Fruit fly (Drosophila melanogaster) whole organism, prepupa: ENCODE results near the gene CG14137.

Experiments used
- CG10631 ChIP-seq: fragments of 200-800 bp; sonication (Bioruptor generic); optimal IDR thresholded peaks from 2 replicates; lab custom pipeline; 2016; ENCODE audit warnings: missing biosample characterization, missing genetic modification characterization
- CG11294 ChIP-seq: fragments of 200-800 bp; sonication (Bioruptor generic); IDR thresholded peaks from 2 replicates; pipeline ENCODE4 v1.3.6; 2022; ENCODE audit warnings: missing biosample characterization, missing genetic modification characterization
- CG11762 ChIP-seq: fragments of 200-800 bp; sonication (Bioruptor generic); optimal IDR thresholded peaks from 3 replicates; lab custom pipeline; 2016; ENCODE audit warnings: missing biosample characterization, missing genetic modification characterization; ENCODE audit not compliant: insufficient read depth
- CG11902 ChIP-seq: fragments of 200-800 bp; sonication (Bioruptor generic); optimal IDR thresholded peaks from 3 replicates; lab custom pipeline; 2016; ENCODE audit warnings: missing biosample characterization, missing genetic modification characterization
- CG1621 ChIP-seq: fragments of 200-800 bp; sonication (Bioruptor generic); optimal IDR thresholded peaks from 3 replicates; lab custom pipeline; 2018; ENCODE audit warnings: missing biosample characterization, mild to moderate bottlenecking, missing genetic modification characterization
- CG16779 ChIP-seq: fragments of 200-800 bp; sonication (Bioruptor generic); optimal IDR thresholded peaks from 3 replicates; lab custom pipeline; 2017; ENCODE audit warnings: missing biosample characterization, mild to moderate bottlenecking, missing genetic modification characterization
- CG3032 ChIP-seq: fragments of 200-800 bp; optimal IDR thresholded peaks from 2 replicates; lab custom pipeline; 2019; ENCODE audit warnings: missing biosample characterization, mild to moderate bottlenecking, missing genetic modification characterization, moderate library complexity
- CG32006 ChIP-seq: fragments of 200-800 bp; sonication (Bioruptor generic); optimal IDR thresholded peaks from 3 replicates; lab custom pipeline; 2017; ENCODE audit warnings: missing biosample characterization, mild to moderate bottlenecking, missing genetic modification characterization
- CG3919 ChIP-seq: fragments of 200-800 bp; sonication (Bioruptor generic); optimal IDR thresholded peaks from 3 replicates; lab custom pipeline; 2016; ENCODE audit warnings: missing biosample characterization, missing genetic modification characterization
- CG4318 ChIP-seq: fragments of 200-800 bp; sonication (Bioruptor generic); optimal IDR thresholded peaks from 3 replicates; lab custom pipeline; 2017; ENCODE audit warnings: missing biosample characterization, mild to moderate bottlenecking, missing genetic modification characterization
- CG6163 ChIP-seq: fragments of 200-800 bp; sonication (Bioruptor generic); IDR thresholded peaks from 3 replicates; pipeline ENCODE4 v1.3.6; 2022; ENCODE audit warnings: missing biosample characterization, missing genetic modification characterization
- CG6276 ChIP-seq: fragments of 200-800 bp; sonication (Bioruptor generic); optimal IDR thresholded peaks from 2 replicates; lab custom pipeline; 2017; ENCODE audit warnings: missing biosample characterization, mild to moderate bottlenecking, missing genetic modification characterization
- CG6854 ChIP-seq: fragments of 200-800 bp; sonication (Bioruptor generic); optimal IDR thresholded peaks from 2 replicates; lab custom pipeline; 2017; ENCODE audit warnings: missing biosample characterization, mild to moderate bottlenecking, missing genetic modification characterization
- CG7368 ChIP-seq: fragments of 200-800 bp; sonication (Bioruptor generic); optimal IDR thresholded peaks from 3 replicates; lab custom pipeline; 2016; ENCODE audit warnings: missing biosample characterization, missing genetic modification characterization
- CG8119 ChIP-seq: fragments of 200-800 bp; sonication (Bioruptor generic); IDR thresholded peaks from 3 replicates; pipeline ENCODE4 v1.3.6; 2022; ENCODE audit warnings: missing biosample characterization, missing genetic modification characterization
- CG8319 ChIP-seq: fragments of 200-800 bp; sonication (Bioruptor generic); optimal IDR thresholded peaks from 3 replicates; lab custom pipeline; 2016; ENCODE audit warnings: missing biosample characterization, missing genetic modification characterization
- CG8632 ChIP-seq: fragments of 200-800 bp; sonication (Bioruptor generic); optimal IDR thresholded peaks from 3 replicates; lab custom pipeline; 2016; ENCODE audit warnings: missing biosample characterization, missing genetic modification characterization
- CG9139 ChIP-seq: fragments of 200-800 bp; sonication (Bioruptor generic); optimal IDR thresholded peaks from 3 replicates; lab custom pipeline; 2017; ENCODE audit warnings: missing biosample characterization, mild to moderate bottlenecking, missing genetic modification characterization
- Eip75B ChIP-seq: fragments of 200-800 bp; sonication (Bioruptor generic); optimal IDR thresholded peaks from 3 replicates; lab custom pipeline; 2016; ENCODE audit warnings: missing biosample characterization, missing genetic modification characterization
- Eip78C ChIP-seq: fragments of 200-800 bp; sonication (Bioruptor generic); peaks from one replicate; lab custom pipeline; 2016; ENCODE audit warnings: missing biosample characterization, missing genetic modification characterization
- Eip93F ChIP-seq: fragments of 200-800 bp; sonication (Bioruptor generic); optimal IDR thresholded peaks from 2 replicates; lab custom pipeline; 2016; ENCODE audit warnings: missing biosample characterization, mild to moderate bottlenecking, missing genetic modification characterization
- Ets21C ChIP-seq: fragments of 200-800 bp; sonication (Bioruptor generic); optimal IDR thresholded peaks from 3 replicates; lab custom pipeline; 2016; ENCODE audit warnings: missing biosample characterization, missing genetic modification characterization
- Ets96B ChIP-seq: fragments of 200-800 bp; optimal IDR thresholded peaks from 2 replicates; lab custom pipeline; 2019; ENCODE audit warnings: missing biosample characterization, mild to moderate bottlenecking, missing genetic modification characterization, moderate library complexity
- Gug ChIP-seq: fragments of 200-800 bp; sonication (Bioruptor generic); IDR thresholded peaks from 2 replicates; pipeline ENCODE4 v1.3.6; 2022; ENCODE audit warnings: missing biosample characterization, missing genetic modification characterization
- Hr38 ChIP-seq: sonication (Bioruptor generic); optimal IDR thresholded peaks from 2 replicates; lab custom pipeline; 2016; ENCODE audit warnings: missing biosample characterization, missing genetic modification characterization
- Hr39 ChIP-seq: fragments of 200-800 bp; sonication (Bioruptor generic); optimal IDR thresholded peaks from 2 replicates; lab custom pipeline; 2016; ENCODE audit warnings: missing biosample characterization, missing genetic modification characterization
- Hr4 ChIP-seq: fragments of 200-800 bp; sonication (Bioruptor generic); optimal IDR thresholded peaks from 3 replicates; lab custom pipeline; 2016; ENCODE audit warnings: missing biosample characterization, missing genetic modification characterization
- Lpt ChIP-seq: fragments of 200-800 bp; sonication (Bioruptor generic); optimal IDR thresholded peaks from 3 replicates; lab custom pipeline; 2016; ENCODE audit warnings: missing biosample characterization, missing genetic modification characterization
- Met ChIP-seq: fragments of 200-800 bp; sonication (Bioruptor generic); optimal IDR thresholded peaks from 3 replicates; lab custom pipeline; 2016; ENCODE audit warnings: missing biosample characterization, missing genetic modification characterization
- OdsH ChIP-seq: fragments of 200-800 bp; sonication (Bioruptor generic); optimal IDR thresholded peaks from 3 replicates; lab custom pipeline; 2016; ENCODE audit warnings: missing biosample characterization, missing genetic modification characterization
- Smox ChIP-seq: fragments of 200-800 bp; sonication (Bioruptor generic); optimal IDR thresholded peaks from 3 replicates; lab custom pipeline; 2016; ENCODE audit warnings: missing biosample characterization, missing genetic modification characterization
- Sox102F ChIP-seq: fragments of 200-800 bp; sonication (Bioruptor generic); optimal IDR thresholded peaks from 2 replicates; lab custom pipeline; 2016; ENCODE audit warnings: missing biosample characterization, mild to moderate bottlenecking, missing genetic modification characterization
- Sox14 ChIP-seq: fragments of 200-800 bp; sonication (Bioruptor generic); optimal IDR thresholded peaks from 3 replicates; lab custom pipeline; 2016; ENCODE audit warnings: missing biosample characterization, missing genetic modification characterization
- Sox15 ChIP-seq: fragments of 200-800 bp; sonication (Bioruptor generic); optimal IDR thresholded peaks from 3 replicates; lab custom pipeline; 2016; ENCODE audit warnings: missing biosample characterization, missing genetic modification characterization
- achi ChIP-seq: fragments of 200-800 bp; sonication (Bioruptor generic); optimal IDR thresholded peaks from 3 replicates; lab custom pipeline; 2016; ENCODE audit warnings: missing biosample characterization, missing genetic modification characterization
- acj6 ChIP-seq: fragments of 200-800 bp; sonication (Bioruptor generic); optimal IDR thresholded peaks from 3 replicates; lab custom pipeline; 2016; ENCODE audit warnings: missing biosample characterization, missing genetic modification characterization
- cyc ChIP-seq: fragments of 200-800 bp; sonication (Bioruptor generic); optimal IDR thresholded peaks from 3 replicates; lab custom pipeline; 2016; ENCODE audit warnings: missing biosample characterization, missing genetic modification characterization
- dac ChIP-seq: fragments of 200-800 bp; sonication (Bioruptor generic); optimal IDR thresholded peaks from 2 replicates; lab custom pipeline; 2017; ENCODE audit warnings: missing biosample characterization, mild to moderate bottlenecking, missing genetic modification characterization
- dsx ChIP-seq: fragments of 200-800 bp; optimal IDR thresholded peaks from 3 replicates; lab custom pipeline; 2019; ENCODE audit warnings: missing biosample characterization, mild to moderate bottlenecking, missing genetic modification characterization, moderate library complexity; ENCODE audit not compliant: poor library complexity, severe bottlenecking
- eg ChIP-seq: fragments of 200-800 bp; sonication (Bioruptor generic); IDR thresholded peaks from 3 replicates; pipeline ENCODE4 v1.3.6; 2022; ENCODE audit warnings: missing biosample characterization, missing genetic modification characterization
- esn ChIP-seq: fragments of 200-800 bp; sonication (Bioruptor generic); optimal IDR thresholded peaks from 2 replicates; lab custom pipeline; 2016; ENCODE audit warnings: missing biosample characterization, mild to moderate bottlenecking, missing genetic modification characterization, moderate library complexity
- fd85E ChIP-seq: fragments of 200-800 bp; sonication (Bioruptor generic); optimal IDR thresholded peaks from 3 replicates; lab custom pipeline; 2016; ENCODE audit warnings: missing biosample characterization, missing genetic modification characterization
- fkh ChIP-seq: fragments of 200-800 bp; sonication (Bioruptor generic); optimal IDR thresholded peaks from 3 replicates; lab custom pipeline; 2017; ENCODE audit warnings: missing biosample characterization, mild to moderate bottlenecking, missing genetic modification characterization, moderate library complexity
- pdm3 ChIP-seq: fragments of 200-800 bp; sonication (Bioruptor generic); optimal IDR thresholded peaks from 3 replicates; lab custom pipeline; 2016; ENCODE audit warnings: missing biosample characterization, missing genetic modification characterization
- salr ChIP-seq, 2 experiments: fragments of 200-800 bp; sonication (Bioruptor generic); optimal IDR thresholded peaks; 3 replicates each; lab custom pipeline; 2016 to 2018; ENCODE audit warnings: missing biosample characterization in 2 of 2, missing genetic modification characterization in 2 of 2, mild to moderate bottlenecking in 1 of 2
- spab ChIP-seq: fragments of 200-800 bp; sonication (Bioruptor generic); optimal IDR thresholded peaks from 2 replicates; lab custom pipeline; 2017; ENCODE audit warnings: missing biosample characterization, mild to moderate bottlenecking, missing genetic modification characterization, missing genetic modification reagents
- svp ChIP-seq: fragments of 200-800 bp; sonication (Bioruptor generic); peaks from one replicate; lab custom pipeline; 2016; ENCODE audit warnings: missing biosample characterization, missing genetic modification characterization
- topi ChIP-seq: fragments of 200-800 bp; sonication (Bioruptor generic); optimal IDR thresholded peaks from 3 replicates; lab custom pipeline; 2016; ENCODE audit warnings: missing biosample characterization, missing genetic modification characterization
- vri ChIP-seq: fragments of 200-800 bp; sonication (Bioruptor generic); optimal IDR thresholded peaks from 3 replicates; lab custom pipeline; 2016; ENCODE audit warnings: missing biosample characterization, mild to moderate bottlenecking, missing genetic modification characterization

The CG14137 gene

dm6 chr3L:11552996-11553671 is 46.7 kb downstream of the CG14137 start (continued):
- TF ChIP-seq OdsH (no peak), cyc (no peak), Eip75B (GFP tag; lab: Kevin White, UChicago) (peak; percentile 58), Sox14 (GFP tag; lab: Kevin White, UChicago) (peak; percentile 37), CG8632 (GFP tag; lab: Kevin White, UChicago) (peak; percentile 20), Met (GFP tag; lab: Kevin White, UChicago) (peak; percentile 28), achi (peak; percentile 26), Sox15 (GFP tag; lab: Kevin White, UChicago) (no peak), CG11762 (GFP tag; lab: Kevin White, UChicago) (peak; percentile 25), Hr39 (GFP tag; lab: Kevin White, UChicago) (no peak), CG10631 (no peak), Hr4 (GFP tag; lab: Kevin White, UChicago) (no peak), svp (GFP tag; lab: Kevin White, UChicago) (peak; percentile 81), CG4318 (GFP tag; lab: Kevin White, UChicago) (no peak), topi (peak; percentile 23), eg (peak; percentile 66; the same call in 2 of the 3 replicates), Hr38 (GFP tag; lab: Kevin White, UChicago) (no peak), Eip93F (GFP tag; lab: Kevin White, UChicago) (no peak), CG6854 (GFP tag; lab: Kevin White, UChicago) (peak; percentile 72), CG11294 (GFP tag; lab: Robert Waterston, UW) (no peak), CG9139 (peak; percentile 75), vri (peak; percentile 60), spab (GFP tag; lab: Kevin White, UChicago) (peak; percentile 39), Smox (GFP tag; lab: Kevin White, UChicago) (no peak), CG11902 (GFP tag; lab: Kevin White, UChicago) (no peak), CG1621 (tag; lab: Kevin White, UChicago) (peak; percentile 71), CG16779 (peak; percentile 85), CG6276 (GFP tag; lab: Kevin White, UChicago) (peak; percentile 77), Eip78C (GFP tag; lab: Kevin White, UChicago) (peak; percentile 90), acj6 (GFP tag; lab: Kevin White, UChicago) (no peak), CG32006 (GFP tag; lab: Kevin White, UChicago) (peak; percentile 54), CG7368 (GFP tag; lab: Kevin White, UChicago) (peak; percentile 43), CG6163 (GFP tag; lab: Robert Waterston, UW) (peak; percentile 82), Lpt (GFP tag; lab: Kevin White, UChicago) (peak; percentile 82), pdm3 (GFP tag; lab: Kevin White, UChicago) (peak; percentile 15), esn (GFP tag; lab: Kevin White, UChicago) (peak; percentile 33), Ets21C (no peak), CG3919 (GFP tag; lab: Kevin White, UChicago) (peak; percentile 77)

- peak; percentile 68 for TF ChIP-seq CG8119 (GFP tag; lab: Robert Waterston, UW)
- peak; percentile 50 for TF ChIP-seq CG3032 (tag; lab: Kevin White, UChicago)
- TF ChIP-seq Lpt (GFP tag; lab: Kevin White, UChicago), result no peak
- TF ChIP-seq esn (GFP tag; lab: Kevin White, UChicago), result peak; percentile 57
- TF ChIP-seq dsx (GFP tag; lab: Kevin White, UChicago), result peak; percentile 51
- TF ChIP-seq Hr38 (GFP tag; lab: Kevin White, UChicago), result no peak
- peak; percentile 33 for TF ChIP-seq CG11762 (GFP tag; lab: Kevin White, UChicago)
- TF ChIP-seq CG32006 (GFP tag; lab: Kevin White, UChicago), result peak; percentile 78
- TF ChIP-seq dac (GFP tag; lab: Kevin White, UChicago), result peak; percentile 34
- peak; percentile 12 for TF ChIP-seq CG7368 (GFP tag; lab: Kevin White, UChicago)
- TF ChIP-seq CG8319 (GFP tag; lab: Kevin White, UChicago), result no peak
- no peak for TF ChIP-seq fd85E (GFP tag; lab: Kevin White, UChicago)
- TF ChIP-seq Sox15 (GFP tag; lab: Kevin White, UChicago), result peak; percentile 16
- TF ChIP-seq Ets96B (tag; lab: Kevin White, UChicago), result peak; percentile 71
- peak; percentile 47 for TF ChIP-seq CG4318 (GFP tag; lab: Kevin White, UChicago)
- peak; percentile 52 for TF ChIP-seq cyc
- peak; percentile 56 for TF ChIP-seq CG6276 (GFP tag; lab: Kevin White, UChicago)
- peak; percentile 48 for TF ChIP-seq Smox (GFP tag; lab: Kevin White, UChicago)
- no peak for TF ChIP-seq fkh (GFP tag; lab: Kevin White, UChicago)
- peak; percentile 59 for TF ChIP-seq pdm3 (GFP tag; lab: Kevin White, UChicago)
- TF ChIP-seq Gug, result peak; percentile 53
- peak; percentile 43 for TF ChIP-seq Sox102F (GFP tag; lab: Kevin White, UChicago)
- peak; percentile 54 for TF ChIP-seq CG10631
- TF ChIP-seq CG6163 (GFP tag; lab: Robert Waterston, UW), result peak; percentile 75; the same call in 2 of the 3 replicates
- TF ChIP-seq salr (GFP tag; optimal IDR thresholded peaks at IDR 0.05; lab: Kevin White, UChicago), result peak; percentile 33 to 34
- peak; percentile 76 for TF ChIP-seq svp (GFP tag; lab: Kevin White, UChicago)
These were observed 47.9 kb downstream of the CG14137 start for dm6 chr3L:11551949-11552348.
